Worm (Caenorhabditis elegans) whole organism, young adult: ENCODE results near the gene Y54G2A.16.
"Not testable (repeated sequence)": the region's sequence is repeated elsewhere in the genome, so short reads cannot be mapped to it uniquely, and the experiment has no call there.

ENCODE experiments used
- F39B2.1 ChIP-seq: fragments of 200-800 bp; sonication (Bioruptor generic); IDR thresholded peaks from 2 replicates; pipeline ENCODE4 v1.3.6; 2022; ENCODE audit warnings: missing genetic modification reagents, missing genetic modification characterization, missing compliant biosample characterization
- Y53G8AR.9 ChIP-seq: fragments of 200-800 bp; sonication (Bioruptor generic); conservative IDR thresholded peaks from 2 replicates; pipeline ENCODE4 v1.3.6; 2022; ENCODE audit warnings: missing genetic modification reagents, missing genetic modification characterization, missing compliant biosample characterization
- Y56A3A.18 ChIP-seq: fragments of 200-800 bp; sonication (Bioruptor generic); IDR thresholded peaks from 2 replicates; pipeline ENCODE4 v1.3.6; 2022; ENCODE audit warnings: missing genetic modification reagents, missing genetic modification characterization, missing compliant biosample characterization
- ama-1 ChIP-seq, 3 experiments: fragments of 150-350 bp in 1 of 3; sonication (generic microtip) in 2 of 3; optimal IDR thresholded peaks; 2 replicates each; lab custom pipeline; 2014 to 2018; ENCODE audit warnings: missing biosample characterization in 2 of 3, missing genetic modification characterization in 2 of 3, missing genetic modification reagents in 2 of 3
- aptf-2 ChIP-seq: fragments of 200-800 bp; sonication (Bioruptor generic); conservative IDR thresholded peaks from 2 replicates; pipeline ENCODE4 v1.3.6; 2022; ENCODE audit warnings: missing genetic modification reagents, missing genetic modification characterization, missing compliant biosample characterization
- cebp-2 ChIP-seq: fragments of 200-800 bp; sonication (Bioruptor generic); IDR thresholded peaks from 2 replicates; pipeline ENCODE4 v1.3.6; 2022; ENCODE audit warnings: missing genetic modification characterization, missing compliant biosample characterization

DNA sequence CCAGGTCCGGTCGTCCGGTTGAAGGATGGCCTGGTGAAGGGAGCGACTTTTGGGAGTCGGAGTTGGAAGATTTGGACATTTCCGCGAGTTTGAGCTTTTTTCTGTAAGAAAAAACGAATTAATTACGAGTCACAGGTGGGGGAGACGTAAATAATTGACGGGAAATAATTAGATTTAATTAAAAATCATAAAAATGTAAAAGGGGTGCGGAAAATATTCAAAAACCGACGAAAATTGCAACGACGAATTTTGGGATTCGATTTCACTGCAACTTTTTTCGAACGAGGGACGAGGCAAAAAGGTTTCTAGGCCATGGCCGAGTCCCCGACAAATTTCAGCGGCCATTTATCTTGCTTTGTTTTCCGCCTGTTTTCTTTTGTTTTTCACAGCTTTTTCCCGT, 30.0 kb upstream of the Y54G2A.16 start, which contains the start of gene Y54G2A.19:
- not testable (repeated sequence) for TF ChIP-seq aptf-2 (GFP tag; lab: Robert Waterston, UW); Y53G8AR.9; F39B2.1; Y56A3A.18 (GFP tag; lab: Robert Waterston, UW); cebp-2 (GFP tag; lab: Robert Waterston, UW); ama-1 (optimal IDR thresholded peaks at IDR 0.05; lab: Kevin White, UChicago); ama-1 (GFP tag; optimal IDR thresholded peaks at IDR 0.05; lab: Kevin White, UChicago)
